Worm (Caenorhabditis elegans): ENCODE results near the gene lys-7.
A peak's percentile ranks its signal among the peaks of the same experiment; 100 is the strongest.

The lys-7 gene

DNA sequence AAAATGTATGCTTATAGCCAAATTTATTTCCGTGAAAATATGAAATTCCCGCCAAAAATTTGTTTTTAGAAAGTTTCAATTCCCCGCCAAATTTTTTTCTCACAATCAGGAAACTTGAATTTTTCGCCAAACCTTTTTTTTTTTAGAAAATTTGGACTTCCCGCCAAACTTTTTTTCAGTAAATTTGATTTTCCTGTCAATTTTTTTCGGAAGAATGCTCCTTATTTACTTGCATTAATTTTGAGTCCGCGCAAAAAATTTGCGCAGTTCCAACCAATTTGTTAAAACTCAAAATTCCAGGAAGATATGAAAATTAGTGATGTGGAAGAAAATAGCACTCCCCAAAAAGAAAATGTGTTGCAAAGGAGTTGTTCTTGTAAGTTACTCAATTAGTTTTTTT lies 22.5 kb downstream of the lys-7 start, which contains the start of gene slc-28.2:
TSS of gene slc-28.2 (plus strand) at position 301 of the 400 bp plus-strand sequence.
- no peak for TF ChIP-seq mec-3 (tag; optimal IDR thresholded peaks at IDR 0.05; ENCODE audit: borderline replicate concordance)
- no peak for TF ChIP-seq hlh-13 (GFP tag; optimal IDR thresholded peaks at IDR 0.05)
- TF ChIP-seq dmd-4 (tag; optimal IDR thresholded peaks at IDR 0.05; ENCODE audit: borderline replicate concordance): no peak
- TF ChIP-seq pat-9 (tag; optimal IDR thresholded peaks at IDR 0.05): no peak
- TF ChIP-seq T23F11.4 (GFP tag; optimal IDR thresholded peaks at IDR 0.05): no peak
- no peak for TF ChIP-seq ceh-30 (tag; optimal IDR thresholded peaks at IDR 0.05)
- TF ChIP-seq ceh-45 (GFP tag; IDR thresholded peaks at IDR 0.05): no peak
- TF ChIP-seq nhr-11 (tag; optimal IDR thresholded peaks at IDR 0.05): no peak
- no peak for TF ChIP-seq sox-2 (GFP tag; IDR thresholded peaks at IDR 0.05)
- TF ChIP-seq madf-2 (tag; optimal IDR thresholded peaks at IDR 0.05): no peak
- TF ChIP-seq pha-2 (tag; optimal IDR thresholded peaks at IDR 0.05): no peak

ce11 chrV:3455135-3455747 lies 27.2 kb downstream of the lys-7 start:
- TF ChIP-seq ceh-18 (tag; optimal IDR thresholded peaks at IDR 0.05): no peak
- TF ChIP-seq unc-3 (GFP tag; conservative IDR thresholded peaks at IDR 0.05): no peak
- no peak for TF ChIP-seq unc-3 (tag; optimal IDR thresholded peaks at IDR 0.05)
- TF ChIP-seq ceh-22 (tag; optimal IDR thresholded peaks at IDR 0.05): no peak
- TF ChIP-seq odd-2 (tag; optimal IDR thresholded peaks at IDR 0.05): no peak
- TF ChIP-seq ceh-30 (tag; optimal IDR thresholded peaks at IDR 0.05): no peak
- TF ChIP-seq unc-42 (tag; optimal IDR thresholded peaks at IDR 0.05): peak; percentile 77
- no peak for TF ChIP-seq pag-3 (tag; optimal IDR thresholded peaks at IDR 0.05; ENCODE audit: borderline replicate concordance)

ce11 chrV:3454620-3455019 lies 27.8 kb downstream of the lys-7 start:
- TF ChIP-seq unc-55 (GFP tag; optimal IDR thresholded peaks at IDR 0.05) (peak; percentile 38), pax-1 (tag; optimal IDR thresholded peaks at IDR 0.05) (no peak), unc-42 (tag; optimal IDR thresholded peaks at IDR 0.05) (peak; percentile 82), rnt-1 (tag; optimal IDR thresholded peaks at IDR 0.05) (peak; percentile 9), ref-2 (tag; optimal IDR thresholded peaks at IDR 0.05) (peak; percentile 28)

ce11 chrV:3452489-3452888 lies 29.9 kb downstream of the lys-7 start:
- peak; percentile 89 for TF ChIP-seq unc-42 (tag; optimal IDR thresholded peaks at IDR 0.05)
- no peak for TF ChIP-seq ceh-18 (tag; optimal IDR thresholded peaks at IDR 0.05)

ce11 chrV:3451646-3452045 lies 30.8 kb downstream of the lys-7 start:
- peak; percentile 65 for TF ChIP-seq unc-42 (tag; optimal IDR thresholded peaks at IDR 0.05)
- TF ChIP-seq nhr-232 (tag; optimal IDR thresholded peaks at IDR 0.05): no peak

- peak; percentile 72 for TF ChIP-seq ref-2 (tag; optimal IDR thresholded peaks at IDR 0.05)
- no peak for TF ChIP-seq npax-4 (tag; optimal IDR thresholded peaks at IDR 0.05)
Observed at ce11 chrV:3450351-3450750, 32.0 kb downstream of the lys-7 start.

ce11 chrV:3449810-3450209 lies 32.6 kb downstream of the lys-7 start:
- TF ChIP-seq Y22D7AL.16 (tag; optimal IDR thresholded peaks at IDR 0.05): no peak
- peak; percentile 8 for TF ChIP-seq tbx-2 (tag; optimal IDR thresholded peaks at IDR 0.05)

ce11 chrV:3445090-3445832 lies 37.1 kb downstream of the lys-7 start:
- TF ChIP-seq tbx-2 (tag; optimal IDR thresholded peaks at IDR 0.05): peak; percentile 37
- peak; percentile 23 for TF ChIP-seq ref-2 (tag; optimal IDR thresholded peaks at IDR 0.05)
- no peak for TF ChIP-seq C38D4.7 (GFP tag; optimal IDR thresholded peaks at IDR 0.05)
- TF ChIP-seq ceh-34 (tag; optimal IDR thresholded peaks at IDR 0.05): peak; percentile 92
- no peak for TF ChIP-seq fkh-6 (tag; optimal IDR thresholded peaks at IDR 0.05)
- TF ChIP-seq ceh-19 (GFP tag; optimal IDR thresholded peaks at IDR 0.05): peak; percentile 2
